Fruit fly (Drosophila melanogaster): ENCODE data around the gene Nepl19.

The Nepl19 gene

DNA sequence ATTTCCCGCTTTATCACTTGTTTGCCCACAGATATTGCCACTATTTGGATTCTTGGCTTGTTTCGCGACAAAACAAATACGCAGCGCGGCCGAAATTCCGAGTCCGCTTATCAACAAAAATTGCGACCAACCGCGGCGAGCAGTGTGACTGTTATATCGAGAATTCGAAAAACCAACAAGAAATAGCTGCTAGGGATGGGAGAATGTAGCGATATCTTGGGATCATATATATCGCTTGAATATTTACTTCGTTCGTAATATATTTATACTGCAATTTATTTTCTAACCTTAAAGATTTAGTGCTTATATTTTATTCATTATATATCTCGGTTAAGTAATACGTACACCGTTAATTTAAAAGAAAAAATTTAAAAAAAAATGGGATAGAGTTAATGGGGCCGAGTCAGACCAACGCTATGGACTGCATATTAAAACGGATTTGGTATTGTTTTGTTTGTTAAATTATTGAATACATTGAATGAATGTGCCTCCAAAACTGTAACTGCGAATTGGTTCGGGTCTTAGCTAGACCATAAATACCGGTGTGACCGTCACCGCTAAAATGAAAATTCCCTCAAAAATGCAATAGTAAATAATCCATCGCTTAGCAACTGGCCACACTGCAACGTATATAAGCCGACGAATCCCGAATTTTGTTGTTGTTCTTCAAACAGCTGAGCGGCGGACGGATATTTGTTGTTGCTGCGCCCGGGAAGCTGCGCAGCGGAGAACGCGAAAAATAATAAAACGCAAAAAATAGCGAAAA is 35.1 kb downstream of the Nepl19 start, which contains the start of the genes Apc and spg (continued):
- TF ChIP-seq ara (GFP tag; IDR thresholded peaks at IDR 0.05) = no peak; the same call in 1 of the 2 replicates
- peak; percentile 93 for TF ChIP-seq sug (tag; optimal IDR thresholded peaks at IDR 0.05)
- TF ChIP-seq CG12769 (tag; optimal IDR thresholded peaks at IDR 0.05) = peak; percentile 84
- peak; percentile 64 for TF ChIP-seq CG31365 (tag; optimal IDR thresholded peaks at IDR 0.05)
- TF ChIP-seq CG17361 (GFP tag; IDR thresholded peaks at IDR 0.05) = peak; percentile 70
- peak; percentile 39; the same call in 1 of the 3 replicates for TF ChIP-seq CG6791 (GFP tag; IDR thresholded peaks at IDR 0.05; ENCODE audit: partially characterized antibody)
- TF ChIP-seq CG12155 (GFP tag; optimal IDR thresholded peaks at IDR 0.05) = peak; percentile 47
- TF ChIP-seq rib (GFP tag; IDR thresholded peaks at IDR 0.05) = peak; percentile 78
- TF ChIP-seq CG12299 (tag; optimal IDR thresholded peaks at IDR 0.05) = peak; percentile 37
- TF ChIP-seq run (tag; optimal IDR thresholded peaks at IDR 0.05) = no peak
- TF ChIP-seq bsh (GFP tag; optimal IDR thresholded peaks at IDR 0.05) = peak; percentile 18 to 62
- no peak for TF ChIP-seq D19B (GFP tag; optimal IDR thresholded peaks at IDR 0.05)
- TF ChIP-seq Chrac-16 (GFP tag; optimal IDR thresholded peaks at IDR 0.05) = peak; percentile 8
- peak; percentile 53 for TF ChIP-seq CG13624 (GFP tag; optimal IDR thresholded peaks at IDR 0.05)
- TF ChIP-seq Max (GFP tag; optimal IDR thresholded peaks at IDR 0.05) = no peak
- TF ChIP-seq Gsc (GFP tag; IDR thresholded peaks at IDR 0.05) = no peak
- TF ChIP-seq ab (GFP tag; optimal IDR thresholded peaks at IDR 0.05) = no peak
- TF ChIP-seq gfzf (GFP tag; optimal IDR thresholded peaks at IDR 0.05) = peak; percentile 99
- peak; percentile 29 for TF ChIP-seq ash1 (GFP tag; optimal IDR thresholded peaks at IDR 0.05)
- TF ChIP-seq Rfx (GFP tag; IDR thresholded peaks at IDR 0.05) = peak; percentile 46
- TF ChIP-seq CG2199 (GFP tag; IDR thresholded peaks at IDR 0.05) = 0 out of 3 replicates have a peak, but pooled peaks have one; percentile 44
- no peak for TF ChIP-seq CG18764 (GFP tag; optimal IDR thresholded peaks at IDR 0.05)
- TF ChIP-seq CG12942 (GFP tag; optimal IDR thresholded peaks at IDR 0.05) = peak; percentile 10
- TF ChIP-seq CG4328 (GFP tag; optimal IDR thresholded peaks at IDR 0.05) = peak; percentile 6
- no peak for TF ChIP-seq Dad (GFP tag; optimal IDR thresholded peaks at IDR 0.05)
- no peak for TF ChIP-seq Bteb2 (GFP tag; optimal IDR thresholded peaks at IDR 0.05)
- TF ChIP-seq NfI (GFP tag; optimal IDR thresholded peaks at IDR 0.05) = no peak
- TF ChIP-seq CG31388 (GFP tag; optimal IDR thresholded peaks at IDR 0.05) = no peak
- TF ChIP-seq cg (GFP tag; optimal IDR thresholded peaks at IDR 0.05) = no peak
- peak; percentile 38 for TF ChIP-seq gro (GFP tag; optimal IDR thresholded peaks at IDR 0.05)
- no peak for TF ChIP-seq CG3065 (GFP tag; optimal IDR thresholded peaks at IDR 0.05)
- TF ChIP-seq CG5180 (GFP tag; optimal IDR thresholded peaks at IDR 0.05) = peak; percentile 38
- no peak for TF ChIP-seq eve (GFP tag; optimal IDR thresholded peaks at IDR 0.05)
- peak; percentile 32 for TF ChIP-seq CG6854 (GFP tag; optimal IDR thresholded peaks at IDR 0.05)
- no peak for TF ChIP-seq Poxn (GFP tag; IDR thresholded peaks at IDR 0.05)
- TF ChIP-seq insv (GFP tag; optimal IDR thresholded peaks at IDR 0.05) = peak in 1 of 2 experiments; percentile 49
- peak; percentile 16 for TF ChIP-seq lbe (GFP tag; optimal IDR thresholded peaks at IDR 0.05)
- TF ChIP-seq Opbp (GFP tag; IDR thresholded peaks at IDR 0.05; ENCODE audit: partially characterized antibody) = peak; percentile 70
- TF ChIP-seq CG1603 (tag; optimal IDR thresholded peaks at IDR 0.05) = peak; percentile 69
- TF ChIP-seq CG10654 (GFP tag; optimal IDR thresholded peaks at IDR 0.05) = no peak
- TF ChIP-seq CG17802 (tag; optimal IDR thresholded peaks at IDR 0.05) = no peak
- TF ChIP-seq Eip74EF (GFP tag; optimal IDR thresholded peaks at IDR 0.05) = peak in 1 of 2 experiments; percentile 8
- TF ChIP-seq psq (GFP tag; optimal IDR thresholded peaks at IDR 0.05) = no peak
- peak; percentile 11 for TF ChIP-seq fd3F (GFP tag; optimal IDR thresholded peaks at IDR 0.05)
- no peak for TF ChIP-seq zen (tag; optimal IDR thresholded peaks at IDR 0.05)
- peak; percentile 78 for TF ChIP-seq bbx (GFP tag; IDR thresholded peaks at IDR 0.05; ENCODE audit: partially characterized antibody)
- peak; percentile 9 for TF ChIP-seq Ssrp (tag; optimal IDR thresholded peaks at IDR 0.05)
- TF ChIP-seq lab (GFP tag; optimal IDR thresholded peaks at IDR 0.05) = peak; percentile 66

Data from whole organism, embryonic.